Worm (Caenorhabditis elegans): Measurements from ENCODE around the gene nhr-80.

Gene nhr-80

ce11 chrIII:14671-15070 is at the start of gene nhr-80:
nhr-80 (minus strand) TSS chrIII:14869.
- TF ChIP-seq pqm-1 (tag; optimal IDR thresholded peaks at IDR 0.05): peak; percentile 59
- peak; percentile 48 for TF ChIP-seq mes-2 (tag; optimal IDR thresholded peaks at IDR 0.05; ENCODE audit: poor library complexity, severe bottlenecking)
- TF ChIP-seq ztf-11 (tag; optimal IDR thresholded peaks at IDR 0.05): no peak
- no peak for TF ChIP-seq nhr-111 (GFP tag; optimal IDR thresholded peaks at IDR 0.05)
- TF ChIP-seq fkh-10 (GFP tag; optimal IDR thresholded peaks at IDR 0.05): no peak
- TF ChIP-seq tra-1 (GFP tag; IDR thresholded peaks at IDR 0.05): no peak
- no peak for TF ChIP-seq ceh-32 (tag; optimal IDR thresholded peaks at IDR 0.05; ENCODE audit: poor library complexity)
- TF ChIP-seq dmd-6 (GFP tag; IDR thresholded peaks at IDR 0.05): peak; percentile 76
- no peak for TF ChIP-seq nhr-237 (tag; optimal IDR thresholded peaks at IDR 0.05)
- TF ChIP-seq skn-1 (tag; optimal IDR thresholded peaks at IDR 0.05): no peak
- no peak for TF ChIP-seq ZK546.5 (tag; optimal IDR thresholded peaks at IDR 0.05)
- no peak for TF ChIP-seq nhr-11 (tag; optimal IDR thresholded peaks at IDR 0.05)
- TF ChIP-seq dve-1 (tag; optimal IDR thresholded peaks at IDR 0.05; ENCODE audit: insufficient read depth): peak; percentile 86
- no peak for TF ChIP-seq nhr-10 (tag; optimal IDR thresholded peaks at IDR 0.05)
- TF ChIP-seq Y48G9A.11 (GFP tag; IDR thresholded peaks at IDR 0.05): no peak
- peak in 1 of 2 experiments; percentile 38 for TF ChIP-seq lsy-2 (tag; optimal IDR thresholded peaks at IDR 0.05)
- no peak for TF ChIP-seq Y5F2A.4 (GFP tag; optimal IDR thresholded peaks at IDR 0.05)
- TF ChIP-seq nhr-25 (tag; optimal IDR thresholded peaks at IDR 0.05; ENCODE audit: borderline replicate concordance, insufficient read depth): no peak
- no peak for TF ChIP-seq daf-16 (GFP tag; optimal IDR thresholded peaks at IDR 0.05)
- peak; percentile 94 for TF ChIP-seq daf-16 (tag; optimal IDR thresholded peaks at IDR 0.05)
- TF ChIP-seq cey-2 (tag; optimal IDR thresholded peaks at IDR 0.05; ENCODE audit: borderline replicate concordance, insufficient read depth): no peak
- no peak for TF ChIP-seq F37D6.2 (tag; optimal IDR thresholded peaks at IDR 0.05)
- peak; percentile 50 for TF ChIP-seq nhr-77 (tag; optimal IDR thresholded peaks at IDR 0.05)
- TF ChIP-seq madf-5 (GFP tag; IDR thresholded peaks at IDR 0.05): no peak
- TF ChIP-seq set-16 (GFP tag; IDR thresholded peaks at IDR 0.05): no peak
- TF ChIP-seq spr-1 (tag; optimal IDR thresholded peaks at IDR 0.05): no peak
- TF ChIP-seq lim-7 (GFP tag; IDR thresholded peaks at IDR 0.05): no peak
- no peak for TF ChIP-seq ceh-44 (GFP tag; IDR thresholded peaks at IDR 0.05)
- TF ChIP-seq rbr-2 (tag; optimal IDR thresholded peaks at IDR 0.05): no peak
- TF ChIP-seq ama-1 (optimal IDR thresholded peaks at IDR 0.05): no peak
- no peak for TF ChIP-seq F49E8.2 (tag; optimal IDR thresholded peaks at IDR 0.05; ENCODE audit: borderline replicate concordance)
- TF ChIP-seq hlh-11 (tag; optimal IDR thresholded peaks at IDR 0.05): peak; percentile 69
- no peak for TF ChIP-seq unc-62 (GFP tag; optimal IDR thresholded peaks at IDR 0.05 in 1 of 2)
- TF ChIP-seq unc-62 (tag; optimal IDR thresholded peaks at IDR 0.05): no peak
- peak; percentile 20 for TF ChIP-seq T20F7.1 (GFP tag; optimal IDR thresholded peaks at IDR 0.05)
- no peak for TF ChIP-seq hif-1 (tag; optimal IDR thresholded peaks at IDR 0.05)
- no peak for TF ChIP-seq mep-1 (tag; optimal IDR thresholded peaks at IDR 0.05)
- TF ChIP-seq nhr-28 (tag; optimal IDR thresholded peaks at IDR 0.05): peak; percentile 93
- no peak for TF ChIP-seq F10B5.3 (tag; optimal IDR thresholded peaks at IDR 0.05)
- TF ChIP-seq ZK337.2 (GFP tag; IDR thresholded peaks at IDR 0.05): no peak
- TF ChIP-seq egl-43 (GFP tag; IDR thresholded peaks at IDR 0.05): no peak
- no peak for TF ChIP-seq lir-3 (tag; optimal IDR thresholded peaks at IDR 0.05)
- no peak for TF ChIP-seq nhr-41 (GFP tag; IDR thresholded peaks at IDR 0.05)
- no peak for TF ChIP-seq dpl-1 (GFP tag; optimal IDR thresholded peaks at IDR 0.05)
- TF ChIP-seq ces-1 (GFP tag; optimal IDR thresholded peaks at IDR 0.05): no peak
- TF ChIP-seq hlh-30 (tag; optimal IDR thresholded peaks at IDR 0.05; ENCODE audit: insufficient read depth): peak; percentile 20

All from whole organism, L4 larva.